Worm (Caenorhabditis elegans): ENCODE measurements around the gene Y67D8B.3.

Gene Y67D8B.3

DNA sequence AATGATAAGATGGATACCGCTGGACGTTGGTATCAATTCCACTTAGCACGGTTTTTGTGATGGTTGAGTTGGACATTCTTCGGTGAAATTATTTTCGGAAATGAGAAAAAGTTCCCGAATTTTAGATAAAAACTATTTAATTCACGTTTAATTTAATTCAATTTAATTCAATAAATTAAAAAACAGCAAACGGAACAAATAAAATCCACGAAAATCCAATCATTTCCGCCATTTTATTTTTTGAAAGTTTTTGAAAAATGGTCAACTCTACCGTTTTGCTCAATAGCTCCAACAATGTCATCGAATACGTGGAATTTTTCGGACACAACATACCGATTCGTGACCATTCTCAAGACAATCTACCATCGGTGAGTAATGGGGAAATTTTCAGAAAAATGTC is at the start of gene Y67D8B.3, which contains the start of gene Y67D8B.5:
Y67D8B.3 (minus strand) TSS at position 101 of the 400 bp plus-strand sequence.
Y67D8B.5 (plus strand) TSS at position 233 of the 400 bp plus-strand sequence.
- no peak for TF ChIP-seq ceh-62 (tag; optimal IDR thresholded peaks at IDR 0.05)
- TF ChIP-seq spr-3 (GFP tag; optimal IDR thresholded peaks at IDR 0.05): no peak
- TF ChIP-seq Y75B8A.6 (GFP tag; IDR thresholded peaks at IDR 0.05): no peak

DNA sequence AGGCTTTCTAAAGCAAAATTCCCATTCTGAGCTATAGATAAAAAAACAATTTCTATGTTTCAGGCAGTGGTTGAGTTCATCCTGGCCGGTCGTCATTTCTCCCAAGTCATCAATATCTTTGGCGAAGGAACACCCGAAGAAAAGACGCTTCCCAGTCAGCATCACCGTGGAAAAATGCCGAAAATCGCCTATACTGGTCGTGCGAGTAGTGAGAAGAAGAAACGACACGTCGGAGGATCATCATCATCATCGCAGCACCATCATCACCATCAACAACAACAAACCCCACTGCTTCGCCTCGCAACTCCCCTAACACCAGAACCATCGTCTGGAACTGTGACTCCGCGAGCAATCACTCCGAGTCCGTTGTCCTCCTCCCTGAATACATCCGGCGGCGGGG is 49.5 kb upstream of the Y67D8B.3 start:
- TF ChIP-seq R02D3.7 (tag; optimal IDR thresholded peaks at IDR 0.05) (no peak), unc-62 (GFP tag; optimal IDR thresholded peaks at IDR 0.05 in 1 of 2) (peak in 1 of 2 experiments; percentile 90), unc-62 (tag; optimal IDR thresholded peaks at IDR 0.05) (no peak)

- TF ChIP-seq jun-1 (tag; optimal IDR thresholded peaks at IDR 0.05): no peak
- TF ChIP-seq ceh-62 (tag; optimal IDR thresholded peaks at IDR 0.05): no peak
- TF ChIP-seq snpc-1.2 (GFP tag; IDR thresholded peaks at IDR 0.05): no peak
- no peak for TF ChIP-seq daf-16 (GFP tag; optimal IDR thresholded peaks at IDR 0.05)
- no peak for TF ChIP-seq daf-16 (tag; optimal IDR thresholded peaks at IDR 0.05)
- TF ChIP-seq zip-11 (GFP tag; IDR thresholded peaks at IDR 0.05): no peak
- no peak for TF ChIP-seq F49E8.2 (tag; optimal IDR thresholded peaks at IDR 0.05; ENCODE audit: borderline replicate concordance)
- no peak for TF ChIP-seq nhr-111 (GFP tag; optimal IDR thresholded peaks at IDR 0.05)
- no peak for TF ChIP-seq dmd-9 (GFP tag; IDR thresholded peaks at IDR 0.05)
- no peak for TF ChIP-seq ama-1 (optimal IDR thresholded peaks at IDR 0.05)
- no peak for TF ChIP-seq lim-7 (GFP tag; IDR thresholded peaks at IDR 0.05)
- no peak for TF ChIP-seq F37D6.2 (tag; optimal IDR thresholded peaks at IDR 0.05)
- no peak for TF ChIP-seq ceh-32 (tag; optimal IDR thresholded peaks at IDR 0.05; ENCODE audit: poor library complexity)
- no peak for TF ChIP-seq ceh-82 (tag; optimal IDR thresholded peaks at IDR 0.05)
These were observed 48.0 kb upstream of the Y67D8B.3 start for ce11 chrIV:3250020-3250419.

DNA sequence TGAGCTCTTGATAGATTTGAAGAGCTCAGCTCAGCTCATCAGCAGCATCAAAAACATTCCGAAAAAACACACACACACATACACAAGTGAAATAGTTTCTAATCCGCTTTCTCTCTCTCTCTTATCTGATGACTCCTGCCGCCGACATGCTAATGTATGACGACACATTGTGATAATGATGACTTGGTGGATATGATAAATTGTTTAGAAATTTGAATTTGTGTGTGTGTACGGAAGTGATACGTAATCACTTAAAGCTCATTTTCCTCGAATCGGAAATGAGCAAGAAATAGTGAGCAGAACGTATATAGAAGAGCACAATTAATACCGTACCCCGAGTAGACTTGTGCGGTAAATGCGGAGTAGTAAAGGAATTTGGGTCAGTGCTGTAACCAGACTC is 44.9 kb upstream of the Y67D8B.3 start:
- TF ChIP-seq skn-1 (tag; optimal IDR thresholded peaks at IDR 0.05) (no peak), unc-62 (GFP tag; optimal IDR thresholded peaks at IDR 0.05 in 1 of 2) (no peak), unc-62 (tag; optimal IDR thresholded peaks at IDR 0.05) (no peak), dmd-6 (GFP tag; IDR thresholded peaks at IDR 0.05) (no peak), pha-4 (GFP tag; IDR thresholded peaks at IDR 0.05) (no peak), pha-4 (tag; optimal IDR thresholded peaks at IDR 0.05) (no peak), ztf-7 (tag; optimal IDR thresholded peaks at IDR 0.05) (no peak), aha-1 (tag) (peak; percentile 57)

DNA sequence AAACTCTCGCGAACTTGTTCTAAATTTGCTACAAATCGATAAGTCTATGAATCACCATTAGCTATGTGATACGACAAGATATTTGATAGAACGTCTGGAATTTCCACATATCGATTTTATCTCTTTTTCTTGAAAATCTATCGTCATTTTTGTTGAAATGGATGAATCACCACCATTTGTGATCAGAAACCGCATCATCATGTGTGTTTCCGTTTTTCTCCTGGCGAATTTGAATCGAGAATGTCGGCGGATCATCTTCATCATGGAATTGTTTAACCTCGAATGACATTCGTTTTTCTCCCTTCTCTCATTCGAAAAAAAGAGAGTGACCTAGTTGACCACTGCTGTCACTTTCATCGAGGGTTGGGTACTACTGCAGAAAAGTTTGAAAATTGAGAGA is 32.3 kb upstream of the Y67D8B.3 start:
- TF ChIP-seq F10B5.3 (tag; optimal IDR thresholded peaks at IDR 0.05): peak; percentile 34
- TF ChIP-seq lin-39 (tag; optimal IDR thresholded peaks at IDR 0.05): no peak
- TF ChIP-seq nhr-6 (tag; optimal IDR thresholded peaks at IDR 0.05): no peak
- no peak for TF ChIP-seq lim-7 (GFP tag; IDR thresholded peaks at IDR 0.05)
- peak; percentile 37 for TF ChIP-seq nhr-102 (tag; optimal IDR thresholded peaks at IDR 0.05)
- TF ChIP-seq mxl-3 (GFP tag; optimal IDR thresholded peaks at IDR 0.05): peak; percentile 26
- peak; percentile 32 for TF ChIP-seq nhr-25 (tag; optimal IDR thresholded peaks at IDR 0.05; ENCODE audit: borderline replicate concordance, insufficient read depth)
- TF ChIP-seq nhr-28 (tag; optimal IDR thresholded peaks at IDR 0.05): peak; percentile 49
- TF ChIP-seq lin-15B (tag; optimal IDR thresholded peaks at IDR 0.05): no peak
- no peak for TF ChIP-seq Y5F2A.4 (GFP tag; optimal IDR thresholded peaks at IDR 0.05)
- no peak for TF ChIP-seq tra-1 (GFP tag; IDR thresholded peaks at IDR 0.05)
- peak in 1 of 2 experiments; percentile 3 for TF ChIP-seq lsy-2 (tag; optimal IDR thresholded peaks at IDR 0.05)
- no peak for TF ChIP-seq zag-1 (tag; optimal IDR thresholded peaks at IDR 0.05)
- peak; percentile 51 for TF ChIP-seq T26A8.4 (GFP tag; IDR thresholded peaks at IDR 0.05)
- peak; percentile 49 for TF ChIP-seq hlh-30 (tag; optimal IDR thresholded peaks at IDR 0.05; ENCODE audit: insufficient read depth)
- TF ChIP-seq D1046.2 (GFP tag; IDR thresholded peaks at IDR 0.05): no peak
- TF ChIP-seq aly-2 (tag; optimal IDR thresholded peaks at IDR 0.05): no peak
- TF ChIP-seq duxl-1 (tag; optimal IDR thresholded peaks at IDR 0.05; ENCODE audit: poor library complexity): peak; percentile 49
- no peak for TF ChIP-seq hif-1 (tag; optimal IDR thresholded peaks at IDR 0.05)
- TF ChIP-seq nhr-11 (tag; optimal IDR thresholded peaks at IDR 0.05): no peak
- no peak for TF ChIP-seq unc-62 (GFP tag; optimal IDR thresholded peaks at IDR 0.05 in 1 of 2)
- TF ChIP-seq unc-62 (tag; optimal IDR thresholded peaks at IDR 0.05): no peak
- peak; percentile 25 for TF ChIP-seq nhr-48 (tag; optimal IDR thresholded peaks at IDR 0.05)
- peak; percentile 11 for TF ChIP-seq dve-1 (tag; optimal IDR thresholded peaks at IDR 0.05; ENCODE audit: insufficient read depth)
